Worm (Caenorhabditis elegans): Measurements from ENCODE around the gene K11D12.11.
"Not testable (repeated sequence)": the region's sequence is repeated elsewhere in the genome, so short reads cannot be mapped to it uniquely, and the experiment has no call there.

DNA sequence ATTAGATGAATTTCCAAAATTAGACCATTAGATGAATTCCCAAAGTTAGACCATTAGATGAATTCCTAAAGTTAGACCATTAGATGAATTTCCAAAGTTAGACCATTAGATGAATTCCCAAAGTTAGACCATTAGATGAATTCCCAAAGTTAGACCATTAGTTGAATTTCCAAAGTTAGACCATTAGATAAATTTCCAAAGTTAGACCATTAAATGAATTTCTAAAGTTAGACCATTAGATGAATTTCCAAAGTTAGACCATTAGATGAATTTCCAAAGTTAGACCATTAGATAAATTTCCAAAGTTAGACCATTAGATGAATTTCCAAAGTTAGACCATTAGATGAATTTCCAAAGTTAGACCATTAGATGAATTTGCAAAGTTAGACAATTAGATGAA lies 35.9 kb upstream of the K11D12.11 start:
- TF ChIP-seq med-1 (GFP tag; optimal IDR thresholded peaks at IDR 0.05; ENCODE audit: insufficient read depth); ztf-29 (GFP tag; IDR thresholded peaks at IDR 0.05): not testable (repeated sequence)
- peak; percentile 95 for TF ChIP-seq ztf-23 (GFP tag; IDR thresholded peaks at IDR 0.05)
- peak; percentile 90 for TF ChIP-seq ref-1 (GFP tag; conservative IDR thresholded peaks at IDR 0.05)
- TF ChIP-seq klf-2 (GFP tag; conservative IDR thresholded peaks at IDR 0.05), result peak; percentile 89
- TF ChIP-seq flt-1 (GFP tag; IDR thresholded peaks at IDR 0.05), result peak; percentile 68; the same call in 1 of the 2 replicates

Measured in whole organism, midembryonic.